Worm (Caenorhabditis elegans) whole organism, L1 larva: ENCODE measurements around the gene ZC412.5.

ENCODE experiments used
- C16A3.4 ChIP-seq: fragments of 150-350 bp; optimal IDR thresholded peaks from 2 replicates; lab custom pipeline; 2014; ENCODE audit warnings: missing biosample characterization, missing genetic modification characterization
- grh-1 ChIP-seq: fragments of 200-800 bp; sonication (Bioruptor generic); IDR thresholded peaks from 2 replicates; pipeline ENCODE4 v1.3.6; 2022; ENCODE audit warnings: missing genetic modification reagents, missing genetic modification characterization, missing compliant biosample characterization
- nhr-85 ChIP-seq: sonication (generic microtip); peaks from one replicate; lab custom pipeline; 2016; ENCODE audit warnings: missing genetic modification characterization, inconsistent platforms, missing compliant biosample characterization
- snpc-4 ChIP-seq: fragments of 150-350 bp; optimal IDR thresholded peaks from 2 replicates; lab custom pipeline; 2014; ENCODE audit warnings: missing biosample characterization, missing genetic modification characterization
- sptf-1 ChIP-seq: fragments of 150-350 bp; optimal IDR thresholded peaks from 2 replicates; lab custom pipeline; 2014; ENCODE audit warnings: missing biosample characterization, missing genetic modification characterization
- unc-130 ChIP-seq: fragments of 150-350 bp; optimal IDR thresholded peaks from 2 replicates; lab custom pipeline; 2017; ENCODE audit warnings: missing biosample characterization, missing genetic modification characterization, inconsistent platforms

ce11 chrV:14853739-14854138 lies 21.5 kb downstream of the ZC412.5 start:
- TF ChIP-seq grh-1 (GFP tag; lab: Robert Waterston, UW), result no peak
- no peak for TF ChIP-seq sptf-1 (tag; lab: Kevin White, UChicago)
- no peak for TF ChIP-seq snpc-4 (tag; lab: Kevin White, UChicago)
- no peak for TF ChIP-seq unc-130 (tag; lab: Kevin White, UChicago)
- TF ChIP-seq nhr-85 (tag; lab: Kevin White, UChicago), result no peak
- TF ChIP-seq C16A3.4, result no peak
